Worm (Caenorhabditis elegans) whole organism, early embryonic: ENCODE data around the gene copb-1.

Experiments used
- ama-1 ChIP-seq: fragments of 150-350 bp; optimal IDR thresholded peaks from 2 replicates; lab custom pipeline; 2014
- ceh-36 ChIP-seq: sonication (generic microtip); optimal IDR thresholded peaks from 2 replicates; lab custom pipeline; 2016; ENCODE audit warnings: missing genetic modification characterization, inconsistent platforms, missing compliant biosample characterization

- no peak for TF ChIP-seq ama-1
- no peak for TF ChIP-seq ceh-36 (tag; lab: Kevin White, UChicago)
These were observed 15.2 kb upstream of the copb-1 start for ce11 chrII:3063366-3063765.
